Fruit fly (Drosophila melanogaster) S2 (cell line): ENCODE results near the gene dnt.

Experiments used
- CG8478 ChIP-seq: fragments of >200 bp; optimal IDR thresholded peaks from 2 replicates; lab custom pipeline; 2018
- CTCF ChIP-seq, 2 experiments: fragments of >200 bp; optimal IDR thresholded peaks; 2 replicates each; lab custom pipeline; 2018

The dnt gene

DNA sequence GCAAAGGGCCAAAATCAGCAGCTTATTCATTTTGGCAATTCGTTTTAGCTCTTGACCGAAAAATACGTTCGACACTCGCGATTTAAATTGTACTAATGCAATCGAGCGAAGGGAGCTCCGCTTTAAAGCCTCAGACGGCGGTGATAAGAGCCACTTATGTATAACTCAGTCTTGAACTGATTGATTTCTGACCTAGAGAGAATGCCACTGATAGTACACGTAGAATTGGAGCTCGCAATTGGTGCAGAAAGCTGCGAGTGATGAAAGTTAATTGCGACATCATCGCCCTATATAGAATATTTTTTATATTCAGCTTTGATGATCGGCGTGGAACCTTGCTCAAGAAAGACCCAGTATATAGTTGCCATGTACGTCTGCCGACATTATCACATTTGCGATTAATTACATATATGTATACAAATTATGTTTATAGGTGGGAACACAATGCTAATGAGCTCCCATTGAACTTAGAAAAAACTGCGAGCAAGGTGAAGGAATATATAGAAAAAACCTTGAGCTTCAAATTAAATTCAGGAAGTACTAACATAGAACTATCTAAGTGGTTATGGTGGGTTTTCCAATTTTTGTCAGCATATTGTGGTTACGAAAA lies 23.2 kb upstream of the dnt start, which contains the start of gene fon:
TSS of gene fon (minus strand) at position 100 of the 610 bp plus-strand sequence.
- TF ChIP-seq CG8478 (lab: Kevin White, UChicago) (no peak), CTCF (optimal IDR thresholded peaks at IDR 0.05; lab: Kevin White, UChicago) (no peak)

DNA sequence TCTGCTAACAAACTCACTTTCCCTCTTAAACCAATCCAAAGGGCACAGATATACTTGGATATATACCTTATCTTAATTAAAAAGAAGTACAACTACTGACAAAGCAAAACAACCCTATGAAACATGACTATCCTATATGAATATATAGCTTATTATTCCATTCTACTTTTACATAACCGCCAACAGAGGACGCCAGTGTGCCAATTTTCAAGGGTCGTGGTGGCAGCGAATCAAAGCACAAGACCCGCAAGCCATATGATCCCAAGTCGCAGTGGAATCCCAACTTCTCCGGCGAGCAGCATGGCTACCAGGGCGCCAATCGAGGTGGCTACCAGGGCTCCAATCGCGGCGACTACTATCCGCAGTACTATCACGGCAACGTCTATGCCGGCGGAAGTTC lies 19.3 kb upstream of the dnt start:
- TF ChIP-seq CTCF (optimal IDR thresholded peaks at IDR 0.05; lab: Kevin White, UChicago) (peak; percentile 59 to 67), CG8478 (lab: Kevin White, UChicago) (no peak)

DNA sequence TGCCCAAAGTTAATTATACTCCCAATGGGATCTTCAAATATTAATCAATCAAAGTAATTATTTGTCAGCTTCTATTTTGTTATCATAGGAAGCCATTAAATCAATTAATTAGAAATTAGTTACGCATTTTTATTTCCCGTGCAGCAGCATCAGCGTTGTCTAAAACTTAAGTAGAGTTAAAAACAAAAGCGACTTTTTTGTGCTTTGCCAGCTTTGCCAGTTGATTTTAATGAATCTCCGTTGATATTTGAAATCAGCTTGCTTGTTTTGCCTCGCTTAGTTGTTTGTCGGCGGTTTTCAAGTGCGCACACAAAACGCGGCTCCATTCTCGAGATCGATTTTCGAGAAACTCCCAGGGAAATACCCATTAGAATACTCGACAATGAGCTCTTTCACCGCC lies 17.6 kb upstream of the dnt start, which contains the start of gene CG17350:
TSS of gene CG17350 (plus strand) at position 301 of the 400 bp plus-strand sequence.
- TF ChIP-seq CG8478 (lab: Kevin White, UChicago) (no peak), CTCF (optimal IDR thresholded peaks at IDR 0.05; lab: Kevin White, UChicago) (no peak)

DNA sequence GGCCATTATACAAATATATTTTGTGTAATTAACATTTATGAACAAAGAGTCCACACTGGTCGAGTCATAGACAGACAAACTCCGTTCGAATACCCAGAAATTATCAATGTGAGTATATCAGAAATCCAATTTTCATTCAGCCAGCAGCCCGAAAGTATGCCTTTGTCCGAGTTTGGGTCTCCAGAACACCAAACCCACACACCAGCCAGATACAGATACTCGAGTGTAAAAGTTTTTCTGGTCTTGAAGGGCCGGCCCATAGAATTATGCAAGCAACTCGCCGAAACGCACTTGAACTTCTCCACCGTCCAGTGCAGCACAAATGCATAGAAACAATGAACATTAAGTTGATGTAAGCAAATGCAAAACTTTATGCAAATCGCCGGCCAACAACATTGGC lies 15.6 kb upstream of the dnt start:
- TF ChIP-seq CTCF (optimal IDR thresholded peaks at IDR 0.05; lab: Kevin White, UChicago) = peak; percentile 6 to 45
- TF ChIP-seq CG8478 (lab: Kevin White, UChicago) = no peak

DNA sequence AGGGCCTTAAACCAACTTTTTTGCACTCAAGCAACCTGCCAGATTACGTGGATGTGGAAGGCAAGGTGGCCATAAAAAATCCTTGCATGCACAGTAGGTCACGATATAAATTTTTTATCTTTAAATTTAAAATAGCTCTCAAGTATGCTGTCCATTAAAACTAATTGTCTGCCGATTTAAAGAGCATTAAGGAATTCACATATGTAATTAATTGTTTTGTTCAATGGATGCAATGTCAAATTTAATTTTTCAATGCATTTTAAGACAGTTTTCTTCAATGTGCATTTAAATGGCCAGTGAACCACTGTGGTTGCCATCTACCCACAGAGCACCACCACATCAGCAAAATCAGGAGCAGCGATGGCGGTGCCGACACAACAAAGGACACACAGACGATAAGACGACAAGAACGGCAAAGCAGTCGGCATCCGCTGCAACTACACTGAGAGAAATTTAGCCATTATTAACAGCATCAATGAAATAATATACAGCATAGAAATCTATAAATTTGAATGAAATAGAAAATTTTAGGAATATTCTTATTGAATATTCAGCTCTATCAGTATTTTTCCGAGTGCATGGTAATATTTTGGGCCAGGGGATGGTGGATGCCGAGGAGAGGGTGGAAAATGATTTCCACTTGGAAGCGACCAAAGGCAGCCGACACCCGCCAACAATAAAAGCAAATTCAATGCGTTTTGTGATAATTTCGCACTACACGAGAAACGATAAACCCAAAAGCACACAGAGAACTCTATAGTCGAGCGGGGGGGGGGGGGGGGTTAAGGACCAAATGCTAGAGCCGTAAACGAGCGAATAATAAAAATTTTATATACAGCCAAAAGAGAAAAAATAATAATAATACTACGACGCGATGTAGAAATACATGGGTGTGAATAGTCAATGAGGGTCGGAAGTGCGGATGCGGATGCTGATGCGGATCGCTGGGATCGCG lies 14.4 kb upstream of the dnt start:
- TF ChIP-seq CG8478 (lab: Kevin White, UChicago) = no peak
- TF ChIP-seq CTCF (optimal IDR thresholded peaks at IDR 0.05; lab: Kevin White, UChicago) = no peak

DNA sequence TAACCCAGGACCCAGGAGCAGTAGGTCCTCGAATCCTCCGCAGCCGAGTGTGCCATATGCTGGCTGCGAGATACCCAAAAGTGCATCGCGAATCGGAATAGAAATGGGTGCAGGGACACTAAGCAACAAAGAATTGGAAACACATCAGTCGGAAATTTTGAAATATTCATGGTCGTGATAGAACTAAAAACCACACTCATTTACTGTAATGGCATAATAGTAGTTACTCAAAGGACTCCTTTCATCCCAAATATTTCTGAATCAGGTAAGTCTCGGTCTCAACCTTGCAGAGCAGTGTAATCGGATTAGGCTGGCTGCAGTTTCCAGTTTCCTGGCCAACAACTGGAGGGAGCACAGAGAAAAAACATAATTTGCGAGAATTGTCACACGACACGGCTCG lies 13.1 kb upstream of the dnt start:
- TF ChIP-seq CG8478 (lab: Kevin White, UChicago) (no peak), CTCF (optimal IDR thresholded peaks at IDR 0.05; lab: Kevin White, UChicago) (no peak)

DNA sequence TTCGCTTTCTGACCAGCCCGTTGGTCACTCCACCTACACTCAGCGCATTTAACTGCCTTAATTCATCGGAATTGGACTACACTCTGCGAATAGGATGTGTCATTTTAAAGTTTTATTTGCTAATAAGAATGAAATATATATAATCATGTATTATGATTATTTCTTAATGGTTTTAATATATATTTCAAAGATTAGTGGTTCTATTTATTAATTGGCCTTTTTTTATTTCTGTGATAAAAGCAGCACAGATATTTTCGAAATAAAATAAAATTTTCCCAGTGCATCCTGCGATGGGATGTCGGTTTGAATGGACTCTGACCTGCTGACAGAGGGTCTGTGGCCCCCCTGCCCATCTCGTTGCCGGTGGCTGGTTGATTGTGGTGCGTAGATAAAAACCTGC lies 10.8 kb upstream of the dnt start:
- TF ChIP-seq CG8478 (lab: Kevin White, UChicago) = no peak
- no peak for TF ChIP-seq CTCF (optimal IDR thresholded peaks at IDR 0.05; lab: Kevin White, UChicago)

DNA sequence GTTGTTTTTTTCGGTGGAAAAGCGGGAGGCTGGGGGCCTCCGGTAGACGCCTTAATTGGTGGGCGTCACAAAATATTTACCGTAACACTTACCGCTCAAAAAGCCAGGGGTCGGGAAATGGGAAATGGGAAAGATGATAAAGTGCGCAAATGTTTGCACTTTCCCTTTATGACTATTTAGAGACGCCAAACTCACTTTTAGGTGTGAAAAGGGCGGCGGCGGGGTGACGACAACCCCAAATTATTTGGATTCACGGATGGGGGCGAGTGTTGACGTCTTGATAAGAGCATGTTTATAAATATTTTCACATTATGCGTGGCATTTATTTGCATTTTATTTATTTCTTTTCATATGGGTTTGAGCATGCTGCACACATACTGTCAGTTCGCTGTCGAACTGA lies 7.0 kb upstream of the dnt start, which contains the start of gene CG17349:
TSS of gene CG17349 (plus strand) at position 400 of the 400 bp plus-strand sequence.
- TF ChIP-seq CG8478 (lab: Kevin White, UChicago) (no peak), CTCF (optimal IDR thresholded peaks at IDR 0.05; lab: Kevin White, UChicago) (no peak)

DNA sequence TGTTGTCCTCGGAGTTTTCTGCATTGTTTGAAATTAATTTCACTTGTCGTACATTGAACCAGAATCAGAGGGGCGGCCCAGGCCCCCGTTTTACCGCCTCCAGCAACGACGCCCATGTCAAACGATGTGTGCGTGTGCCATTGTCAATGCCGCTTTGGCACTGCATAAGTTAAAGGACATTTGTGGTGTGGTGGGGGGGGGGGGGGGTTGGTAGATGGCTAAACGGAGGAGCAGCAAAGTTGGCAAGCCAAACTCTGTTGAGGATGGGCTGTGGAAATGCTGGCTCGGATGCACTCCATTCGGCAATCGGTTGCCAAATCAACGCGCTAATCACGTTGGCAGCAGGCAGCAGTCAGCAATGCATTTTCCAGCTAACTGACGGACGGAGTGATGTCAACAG lies 3.7 kb upstream of the dnt start:
- TF ChIP-seq CTCF (optimal IDR thresholded peaks at IDR 0.05; lab: Kevin White, UChicago) = no peak
- TF ChIP-seq CG8478 (lab: Kevin White, UChicago) = no peak

DNA sequence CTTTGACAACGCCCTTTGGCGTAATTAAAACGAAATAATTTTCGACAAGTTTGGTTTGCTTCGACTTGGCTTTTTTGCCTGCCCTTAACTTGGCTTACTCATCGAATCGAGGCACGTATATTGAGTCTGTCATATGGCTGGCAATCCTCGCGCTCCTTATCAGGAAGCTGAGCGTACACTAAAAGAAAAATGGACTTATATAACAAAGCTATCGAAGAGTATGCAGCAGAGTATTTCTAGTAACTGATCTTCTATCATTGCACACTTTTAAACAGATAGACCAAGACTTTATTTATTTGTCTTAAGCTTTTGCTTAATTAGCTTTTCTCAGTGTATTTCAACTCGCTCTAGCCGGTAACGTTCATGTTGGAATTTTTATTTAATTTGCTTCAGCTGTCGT lies 3.3 kb upstream of the dnt start:
- TF ChIP-seq CG8478 (lab: Kevin White, UChicago) (no peak), CTCF (optimal IDR thresholded peaks at IDR 0.05; lab: Kevin White, UChicago) (no peak)

DNA sequence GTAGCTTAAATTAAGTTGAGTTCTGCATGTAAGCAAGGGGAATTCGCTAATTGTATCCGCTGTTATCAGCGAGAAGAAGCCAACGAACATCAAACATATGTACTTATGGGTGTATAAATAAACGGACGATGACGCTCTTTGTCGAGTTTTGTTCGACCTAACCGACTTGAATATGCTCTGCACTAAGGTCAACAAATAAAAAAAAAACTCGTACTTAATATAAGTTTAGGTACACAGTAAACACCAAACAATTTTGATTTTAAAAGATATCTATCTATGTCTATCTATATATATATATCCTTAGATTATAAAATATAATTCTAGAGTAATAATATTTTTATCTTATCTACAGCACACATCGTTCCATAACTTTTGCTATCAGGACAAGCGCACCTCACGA lies 1.6 kb upstream of the dnt start:
- no peak for TF ChIP-seq CTCF (optimal IDR thresholded peaks at IDR 0.05; lab: Kevin White, UChicago)
- no peak for TF ChIP-seq CG8478 (lab: Kevin White, UChicago)

DNA sequence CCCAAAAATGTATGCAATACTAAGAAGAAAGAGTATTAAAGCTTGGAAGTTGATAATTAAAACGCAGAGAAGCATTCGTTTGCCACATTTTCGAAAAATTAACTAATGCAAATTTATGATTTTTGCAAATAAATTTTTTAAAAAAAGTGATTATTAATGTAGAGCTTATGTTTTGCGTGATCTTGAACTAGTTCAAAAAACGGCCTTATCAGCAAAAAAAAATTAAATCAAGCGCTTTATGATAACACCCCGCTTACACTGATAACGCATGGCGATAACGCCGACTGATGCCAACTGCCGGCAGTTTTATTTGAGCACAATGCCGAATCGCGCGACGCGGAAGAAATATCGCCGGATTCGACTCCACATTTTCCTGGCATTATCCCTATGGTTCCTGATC lies 1.0 kb upstream of the dnt start, which contains the start of gene CG13086:
TSS of gene CG13086 (plus strand) at position 301 of the 400 bp plus-strand sequence.
- no peak for TF ChIP-seq CTCF (optimal IDR thresholded peaks at IDR 0.05; lab: Kevin White, UChicago)
- no peak for TF ChIP-seq CG8478 (lab: Kevin White, UChicago)

DNA sequence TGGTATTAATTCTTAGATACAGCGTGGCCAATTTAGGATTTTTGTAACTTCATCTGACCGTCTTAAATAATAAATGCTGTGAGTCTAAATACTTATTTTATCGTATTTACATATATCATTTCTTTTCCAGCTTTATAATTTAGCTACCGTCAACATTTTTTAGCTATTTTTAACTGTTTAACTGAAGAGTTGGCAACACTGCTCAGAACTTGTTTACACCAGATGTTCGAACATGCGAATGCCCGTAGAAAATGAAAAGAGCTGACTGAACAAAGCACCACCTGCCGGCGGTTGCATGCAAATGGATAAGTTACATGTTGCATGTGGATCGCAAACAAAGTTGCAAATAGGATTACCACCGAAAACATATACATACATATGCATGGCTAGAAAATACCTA lies 503 bp upstream of the dnt start:
- peak; percentile 88 to 92 for TF ChIP-seq CTCF (optimal IDR thresholded peaks at IDR 0.05; lab: Kevin White, UChicago)
- TF ChIP-seq CG8478 (lab: Kevin White, UChicago) = no peak

DNA sequence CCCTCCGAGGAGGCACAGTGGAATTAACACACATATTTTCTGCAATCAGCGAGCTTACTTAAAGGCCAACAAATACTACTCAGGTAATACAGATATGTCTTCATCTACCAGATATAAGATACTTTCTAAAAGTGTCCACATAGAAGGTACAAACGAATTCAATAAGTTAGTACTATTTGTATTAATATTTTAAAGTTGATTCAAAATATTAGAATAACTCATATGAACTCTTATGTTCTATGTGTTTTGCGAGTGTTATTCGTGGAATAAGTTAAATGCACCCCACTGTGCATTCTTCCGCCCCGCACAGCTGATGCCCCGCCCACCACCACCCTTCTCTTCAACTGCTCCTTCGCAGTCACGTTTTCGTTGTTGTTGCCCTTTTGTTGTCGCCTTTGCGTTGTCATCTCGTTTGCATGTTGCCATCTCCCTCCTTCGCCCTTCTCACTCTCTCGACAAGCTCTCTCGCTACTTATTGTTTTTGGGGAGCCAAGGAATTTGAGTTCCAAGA lies 1.3 kb downstream of the dnt start:
- no peak for TF ChIP-seq CG8478 (lab: Kevin White, UChicago)
- no peak for TF ChIP-seq CTCF (optimal IDR thresholded peaks at IDR 0.05; lab: Kevin White, UChicago)
